Fruit fly (Drosophila melanogaster): Measurements from ENCODE around the gene Prosbeta3.

Prosbeta3 gene

dm6 chr3R:9019689-9020138, 13.7 kb upstream of the Prosbeta3 start, which contains the start of gene tgo (continued):
- TF ChIP-seq kay (GFP tag; optimal IDR thresholded peaks at IDR 0.05) = no peak
- TF ChIP-seq shn (GFP tag; optimal IDR thresholded peaks at IDR 0.05) = no peak
- no peak for TF ChIP-seq nerfin-2 (GFP tag; IDR thresholded peaks at IDR 0.05; ENCODE audit: partially characterized antibody)
- TF ChIP-seq CG8924 (tag; optimal IDR thresholded peaks at IDR 0.05) = peak; percentile 29
- no peak for TF ChIP-seq CG10147 (GFP tag; optimal IDR thresholded peaks at IDR 0.05)
- TF ChIP-seq CG1792 (GFP tag; optimal IDR thresholded peaks at IDR 0.05) = no peak
- no peak for TF ChIP-seq NFAT (GFP tag; IDR thresholded peaks at IDR 0.05)
- TF ChIP-seq ara (GFP tag; IDR thresholded peaks at IDR 0.05) = no peak
- no peak for TF ChIP-seq Awh (GFP tag; IDR thresholded peaks at IDR 0.05)
- TF ChIP-seq ttk (GFP tag; IDR thresholded peaks at IDR 0.05) = no peak
- TF ChIP-seq CG33213 (GFP tag; optimal IDR thresholded peaks at IDR 0.05) = peak; percentile 17
- TF ChIP-seq Med (GFP tag) = peak; percentile 72
- peak; percentile 65 for TF ChIP-seq CG2116 (GFP tag; optimal IDR thresholded peaks at IDR 0.05)
- no peak for TF ChIP-seq Oaz (GFP tag; IDR thresholded peaks at IDR 0.05)
- peak; percentile 36 for TF ChIP-seq CG10543 (GFP tag; optimal IDR thresholded peaks at IDR 0.05)
- TF ChIP-seq CG9727 (GFP tag; optimal IDR thresholded peaks at IDR 0.05) = peak; percentile 9
- peak; percentile 13 for TF ChIP-seq CG33557 (GFP tag; optimal IDR thresholded peaks at IDR 0.05)
- no peak for TF ChIP-seq tgo (GFP tag; IDR thresholded peaks at IDR 0.05)
- TF ChIP-seq Taf1 (GFP tag; IDR thresholded peaks at IDR 0.05) = no peak
- peak; percentile 89 for TF ChIP-seq Dref (GFP tag; IDR thresholded peaks at IDR 0.05)
- TF ChIP-seq CG1603 (tag; optimal IDR thresholded peaks at IDR 0.05) = peak; percentile 82
- no peak for TF ChIP-seq CG11560 (tag; IDR thresholded peaks at IDR 0.05)
- TF ChIP-seq CG9876 (GFP tag; optimal IDR thresholded peaks at IDR 0.05) = no peak
- peak; percentile 43 for TF ChIP-seq sug (tag; optimal IDR thresholded peaks at IDR 0.05)
- no peak for TF ChIP-seq fd96Cb (tag; optimal IDR thresholded peaks at IDR 0.05)
- peak; percentile 90 for TF ChIP-seq gfzf (GFP tag; optimal IDR thresholded peaks at IDR 0.05)
- no peak for TF ChIP-seq bab2 (GFP tag; optimal IDR thresholded peaks at IDR 0.05)
- peak; percentile 36; the same call in 1 of the 2 replicates for TF ChIP-seq bbx (GFP tag; IDR thresholded peaks at IDR 0.05; ENCODE audit: partially characterized antibody)
- TF ChIP-seq nmo (GFP tag; optimal IDR thresholded peaks at IDR 0.05) = peak; percentile 52
- TF ChIP-seq Ets97D (GFP tag; optimal IDR thresholded peaks at IDR 0.05) = peak; percentile 52
- peak; percentile 58; the same call in 2 of the 3 replicates for TF ChIP-seq Opbp (GFP tag; IDR thresholded peaks at IDR 0.05; ENCODE audit: partially characterized antibody)
- TF ChIP-seq CG10462 (GFP tag; optimal IDR thresholded peaks at IDR 0.05) = no peak
- peak; percentile 12 for TF ChIP-seq Nf-YB (GFP tag; optimal IDR thresholded peaks at IDR 0.05)
- no peak for TF ChIP-seq CG31365 (tag; optimal IDR thresholded peaks at IDR 0.05)
- TF ChIP-seq insv (GFP tag; optimal IDR thresholded peaks at IDR 0.05) = peak in 1 of 2 experiments; percentile 38
- TF ChIP-seq kah (GFP tag; optimal IDR thresholded peaks at IDR 0.05) = no peak
- TF ChIP-seq YL-1 (GFP tag; optimal IDR thresholded peaks at IDR 0.05) = peak; percentile 96
- TF ChIP-seq pzg (GFP tag; optimal IDR thresholded peaks at IDR 0.05) = peak; percentile 96
- no peak for TF ChIP-seq CG10959 (GFP tag; IDR thresholded peaks at IDR 0.05)
- no peak for TF ChIP-seq esg (GFP tag; conservative IDR thresholded peaks at IDR 0.05)
- TF ChIP-seq CG17359 (tag; optimal IDR thresholded peaks at IDR 0.05) = peak; percentile 11

dm6 chr3R:9016869-9017268, 10.8 kb upstream of the Prosbeta3 start:
- TF ChIP-seq pros (GFP tag; optimal IDR thresholded peaks at IDR 0.05) = no peak
- TF ChIP-seq gsb-n (tag; optimal IDR thresholded peaks at IDR 0.05) = no peak
- TF ChIP-seq inv (GFP tag; IDR thresholded peaks at IDR 0.05; ENCODE audit: partially characterized antibody) = no peak
- TF ChIP-seq CG10565 (GFP tag; optimal IDR thresholded peaks at IDR 0.05) = no peak
- TF ChIP-seq NC2β (GFP tag; optimal IDR thresholded peaks at IDR 0.05) = no peak
- TF ChIP-seq mam (GFP tag; optimal IDR thresholded peaks at IDR 0.05) = no peak
- no peak for TF ChIP-seq CG2199 (GFP tag; IDR thresholded peaks at IDR 0.05)
- TF ChIP-seq H15 (GFP tag; IDR thresholded peaks at IDR 0.05) = no peak
- TF ChIP-seq ttk (GFP tag; IDR thresholded peaks at IDR 0.05) = no peak
- TF ChIP-seq CG33557 (GFP tag; optimal IDR thresholded peaks at IDR 0.05) = no peak
- TF ChIP-seq odd (GFP tag; optimal IDR thresholded peaks at IDR 0.05) = no peak
- no peak for TF ChIP-seq H2.0 (GFP tag; IDR thresholded peaks at IDR 0.05)
- no peak for TF ChIP-seq Dfd (GFP tag; optimal IDR thresholded peaks at IDR 0.05)
- TF ChIP-seq CG18476 (GFP tag; optimal IDR thresholded peaks at IDR 0.05) = no peak

Data from whole organism, embryonic.